Fruit fly (Drosophila melanogaster): ENCODE data around the gene CG16863.

dm6 chr2L:13813156-13813555, 22.4 kb downstream of the CG16863 start, which contains the start of gene CG16888:
- TF ChIP-seq rgr (GFP tag; optimal IDR thresholded peaks at IDR 0.05) = no peak
- no peak for TF ChIP-seq Dif (GFP tag; optimal IDR thresholded peaks at IDR 0.05; ENCODE audit: partially characterized antibody)
- TF ChIP-seq br (GFP tag; optimal IDR thresholded peaks at IDR 0.05) = no peak
- TF ChIP-seq woc (GFP tag; optimal IDR thresholded peaks at IDR 0.05) = no peak
- no peak for TF ChIP-seq Hr83 (GFP tag; optimal IDR thresholded peaks at IDR 0.05; ENCODE audit: poor library complexity, severe bottlenecking)
- no peak for TF ChIP-seq psq (GFP tag; optimal IDR thresholded peaks at IDR 0.05)
- no peak for TF ChIP-seq OdsH (GFP tag; optimal IDR thresholded peaks at IDR 0.05)
- no peak for TF ChIP-seq lola (GFP tag; optimal IDR thresholded peaks at IDR 0.05)
- TF ChIP-seq Abd-B (GFP tag; optimal IDR thresholded peaks at IDR 0.05) = no peak
- no peak for TF ChIP-seq sage (GFP tag; optimal IDR thresholded peaks at IDR 0.05)
- no peak for TF ChIP-seq pan (optimal IDR thresholded peaks at IDR 0.05)
- no peak for TF ChIP-seq ey (GFP tag; optimal IDR thresholded peaks at IDR 0.05)
